Fruit fly (Drosophila melanogaster) S2 (cell line): ENCODE data around the gene mahe.

Experiments
- CG8478 ChIP-seq: fragments of >200 bp; optimal IDR thresholded peaks from 2 replicates; lab custom pipeline; 2018
- CTCF ChIP-seq, 2 experiments: fragments of >200 bp; optimal IDR thresholded peaks; 2 replicates each; lab custom pipeline; 2018

- TF ChIP-seq CG8478 (lab: Kevin White, UChicago): no peak
- no peak for TF ChIP-seq CTCF (optimal IDR thresholded peaks at IDR 0.05; lab: Kevin White, UChicago)
These were observed 30.5 kb downstream of the mahe start for dm6 chrX:7900659-7901058.
